Worm (Caenorhabditis elegans): Measurements from ENCODE around the gene iff-1.

DNA sequence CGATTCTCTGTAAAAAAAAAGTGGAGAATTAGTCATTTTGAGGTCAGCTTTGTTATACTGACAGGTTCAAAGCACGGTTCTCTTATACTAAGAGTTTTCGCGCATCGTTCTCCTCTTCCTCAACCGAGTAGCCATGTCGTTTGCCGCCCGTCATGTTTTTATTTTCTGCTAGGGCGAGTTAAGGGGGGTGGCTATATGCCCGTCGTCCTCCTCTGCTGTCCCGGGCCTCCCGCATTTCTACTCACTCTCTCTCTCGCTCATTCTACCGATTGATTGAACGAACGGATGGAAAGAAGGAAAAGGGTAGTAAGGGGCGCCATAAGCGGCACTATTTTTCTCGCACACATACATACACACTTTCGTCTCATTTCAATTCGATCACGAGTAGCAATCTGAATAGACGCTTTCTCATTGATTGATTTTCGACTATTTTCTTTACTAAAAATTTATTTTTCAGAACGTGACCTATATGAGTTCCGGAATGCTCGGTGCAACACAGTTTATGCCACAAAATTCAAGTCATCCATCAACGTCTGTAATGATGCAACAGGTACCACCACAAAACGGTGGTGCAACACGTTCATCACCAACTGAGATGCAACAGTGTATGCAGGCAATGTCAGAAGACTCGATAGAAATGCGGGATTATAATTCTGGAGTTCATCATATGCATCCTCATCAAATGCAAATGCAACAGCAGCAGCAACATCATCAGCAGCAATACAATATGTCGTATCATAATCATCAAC is 41.7 kb downstream of the iff-1 start:
- TF ChIP-seq unc-39 (tag; optimal IDR thresholded peaks at IDR 0.05) = no peak
- TF ChIP-seq unc-55 (GFP tag; optimal IDR thresholded peaks at IDR 0.05) = no peak
- no peak for TF ChIP-seq nhr-25 (tag; optimal IDR thresholded peaks at IDR 0.05)
- TF ChIP-seq ztf-11 (tag; optimal IDR thresholded peaks at IDR 0.05) = no peak
- TF ChIP-seq lin-13 (GFP tag; optimal IDR thresholded peaks at IDR 0.05) = no peak
- no peak for TF ChIP-seq unc-62 (GFP tag; optimal IDR thresholded peaks at IDR 0.05)
- no peak for TF ChIP-seq lsy-2 (tag; optimal IDR thresholded peaks at IDR 0.05)
- TF ChIP-seq ZK546.5 (tag; optimal IDR thresholded peaks at IDR 0.05) = no peak
- TF ChIP-seq nhr-77 (tag; optimal IDR thresholded peaks at IDR 0.05) = no peak
- TF ChIP-seq fos-1 (tag; optimal IDR thresholded peaks at IDR 0.05) = no peak
- no peak for TF ChIP-seq lin-39 (tag; optimal IDR thresholded peaks at IDR 0.05)
- no peak for TF ChIP-seq ztf-1 (GFP tag; conservative IDR thresholded peaks at IDR 0.05)
- no peak for TF ChIP-seq ceh-16 (tag; optimal IDR thresholded peaks at IDR 0.05)
- TF ChIP-seq peb-1 (tag; optimal IDR thresholded peaks at IDR 0.05) = no peak

All from whole organism, L2 larva.